Fruit fly (Drosophila melanogaster): ENCODE measurements around the gene Pka-R1.

Pka-R1 gene

DNA sequence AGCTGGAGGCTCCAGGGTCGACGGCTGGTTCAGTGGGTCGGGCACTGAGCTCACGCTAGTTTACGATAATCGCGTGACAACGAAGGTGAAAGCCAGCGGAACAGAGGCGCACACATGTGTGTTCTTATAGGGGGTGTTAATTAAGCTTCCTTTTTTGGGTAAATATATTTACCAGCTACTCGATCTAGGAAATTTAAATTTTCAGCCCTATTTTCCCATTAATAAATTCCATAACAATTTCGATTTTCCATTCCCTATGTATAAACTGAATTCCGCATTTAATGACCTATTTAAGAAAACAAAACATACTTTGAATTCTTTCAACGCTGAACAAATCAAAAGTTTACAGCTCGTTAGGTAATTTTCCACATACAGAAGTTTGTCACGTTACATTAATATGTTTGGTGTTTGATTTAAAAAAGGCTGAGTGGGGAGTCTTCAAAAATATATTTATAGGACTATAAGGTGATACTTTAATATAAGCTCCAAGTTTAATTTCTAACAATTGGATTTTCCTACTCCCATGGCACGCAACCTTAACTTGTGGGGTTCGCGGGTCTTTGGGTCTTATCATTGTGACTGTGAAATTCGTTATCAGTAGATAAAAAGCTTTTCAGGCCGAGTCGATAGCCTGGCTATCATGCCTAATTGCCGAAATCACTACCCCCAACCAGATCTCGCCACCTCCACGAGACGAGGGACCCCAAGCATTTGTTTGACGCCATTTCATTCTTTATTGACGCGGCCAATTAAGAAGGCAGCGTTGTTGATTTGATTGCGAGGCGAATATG, 21.3 kb downstream of the Pka-R1 start, which contains the start of gene CG13255 (continued):
- TF ChIP-seq CG34406 (GFP tag; optimal IDR thresholded peaks at IDR 0.05) (no peak), Eip93F (GFP tag; optimal IDR thresholded peaks at IDR 0.05) (peak; percentile 18), CG31627 (GFP tag; optimal IDR thresholded peaks at IDR 0.05) (peak; percentile 34), CG9139 (GFP tag; optimal IDR thresholded peaks at IDR 0.05) (no peak)

DNA sequence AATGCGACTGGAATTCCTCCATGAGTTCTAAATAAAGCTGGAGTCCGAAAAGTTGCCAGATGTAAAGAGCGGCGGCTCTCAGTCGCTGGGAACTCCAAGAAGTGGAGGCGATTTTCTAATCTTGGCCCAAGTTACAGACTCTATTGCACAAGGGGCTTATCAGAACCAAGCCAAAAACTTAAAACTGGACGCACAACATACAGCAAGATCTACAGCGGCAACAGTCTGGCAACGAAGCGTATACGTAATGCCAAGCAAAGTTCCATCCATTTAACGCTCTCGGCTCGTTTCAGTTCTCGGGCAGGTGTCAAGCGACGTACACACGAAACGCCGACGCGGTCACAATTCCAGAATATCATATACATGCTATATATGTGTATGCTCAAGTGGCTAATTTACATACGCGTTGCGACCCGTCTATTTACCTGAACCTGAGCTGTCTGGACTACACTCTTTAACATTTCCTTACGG, 21.9 kb downstream of the Pka-R1 start:
- TF ChIP-seq lz (GFP tag; optimal IDR thresholded peaks at IDR 0.05) (no peak), vri (GFP tag; optimal IDR thresholded peaks at IDR 0.05) (peak; percentile 55), pdm3 (GFP tag; optimal IDR thresholded peaks at IDR 0.05) (no peak)

DNA sequence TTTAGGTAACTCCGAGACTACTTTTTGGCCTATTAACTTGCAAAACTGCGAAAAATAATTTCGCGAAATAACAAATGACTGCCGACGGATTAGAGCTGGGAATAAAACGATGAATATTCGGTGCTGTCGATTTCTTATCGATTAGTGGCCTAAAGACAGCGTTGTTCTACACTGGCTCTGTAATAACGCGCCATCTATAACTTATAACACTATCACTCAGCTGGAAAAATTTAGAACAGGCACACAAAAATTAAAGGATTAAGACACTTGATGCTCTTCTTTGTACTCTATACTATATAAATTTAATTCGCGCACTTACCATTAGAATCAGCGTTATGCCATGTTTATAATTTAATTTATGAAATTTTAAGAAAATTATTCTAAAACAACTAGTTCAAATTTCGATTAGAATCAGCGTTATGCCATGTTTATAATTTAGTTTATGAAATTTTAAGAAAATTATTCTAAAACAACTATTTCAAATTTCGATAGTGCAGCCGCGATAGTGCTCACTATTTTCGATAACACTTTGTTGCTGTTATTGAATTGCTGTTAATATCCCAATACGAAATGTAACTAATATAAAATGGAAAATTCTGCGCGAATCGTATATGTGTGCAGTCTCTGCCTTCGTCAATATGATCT, 25.7 kb downstream of the Pka-R1 start, which contains the start of the genes CSN3 and CG11456:
TSS of gene CSN3 (minus strand) at position 112 of the 645 bp plus-strand sequence.
TSS of gene CG11456 (plus strand) at position 523 of the 645 bp plus-strand sequence.
- TF ChIP-seq vri (GFP tag; optimal IDR thresholded peaks at IDR 0.05) (no peak), CG6276 (GFP tag; optimal IDR thresholded peaks at IDR 0.05) (no peak), CG16779 (tag; optimal IDR thresholded peaks at IDR 0.05) (no peak), CG3919 (GFP tag; optimal IDR thresholded peaks at IDR 0.05) (no peak), spab (GFP tag; optimal IDR thresholded peaks at IDR 0.05) (no peak), CG3032 (tag; optimal IDR thresholded peaks at IDR 0.05) (no peak), CG8319 (GFP tag; optimal IDR thresholded peaks at IDR 0.05) (no peak), Eip93F (GFP tag; optimal IDR thresholded peaks at IDR 0.05) (no peak), CG11294 (GFP tag; IDR thresholded peaks at IDR 0.05) (no peak), fkh (GFP tag; optimal IDR thresholded peaks at IDR 0.05) (no peak), pdm3 (GFP tag; optimal IDR thresholded peaks at IDR 0.05) (no peak), dac (GFP tag; optimal IDR thresholded peaks at IDR 0.05) (no peak), CG8119 (GFP tag; IDR thresholded peaks at IDR 0.05) (no peak), Sox102F (GFP tag; optimal IDR thresholded peaks at IDR 0.05) (no peak), CG7368 (GFP tag; optimal IDR thresholded peaks at IDR 0.05) (no peak), Ets96B (tag; optimal IDR thresholded peaks at IDR 0.05) (no peak), Eip78C (GFP tag) (no peak), CG9139 (GFP tag; optimal IDR thresholded peaks at IDR 0.05) (no peak), fd85E (GFP tag; optimal IDR thresholded peaks at IDR 0.05) (no peak), acj6 (GFP tag; optimal IDR thresholded peaks at IDR 0.05) (no peak), ss (GFP tag; optimal IDR thresholded peaks at IDR 0.05) (no peak), CG15336 (GFP tag; IDR thresholded peaks at IDR 0.05) (no peak), Hr38 (GFP tag; optimal IDR thresholded peaks at IDR 0.05) (no peak), Met (GFP tag; optimal IDR thresholded peaks at IDR 0.05) (no peak), Sox14 (GFP tag; optimal IDR thresholded peaks at IDR 0.05) (peak; percentile 37), lz (GFP tag; optimal IDR thresholded peaks at IDR 0.05) (peak; percentile 44), CG11902 (GFP tag; optimal IDR thresholded peaks at IDR 0.05) (no peak), Hr39 (GFP tag; optimal IDR thresholded peaks at IDR 0.05) (no peak), CG6792 (GFP tag; optimal IDR thresholded peaks at IDR 0.05) (peak; percentile 2), Sox15 (GFP tag; optimal IDR thresholded peaks at IDR 0.05) (no peak), CG6163 (GFP tag; IDR thresholded peaks at IDR 0.05) (no peak), Ets21C (GFP tag; optimal IDR thresholded peaks at IDR 0.05) (no peak), CG6808 (GFP tag; optimal IDR thresholded peaks at IDR 0.05) (peak; percentile 58), dsx (GFP tag; optimal IDR thresholded peaks at IDR 0.05; ENCODE audit: poor library complexity, severe bottlenecking) (no peak), Eip75B (GFP tag; optimal IDR thresholded peaks at IDR 0.05) (no peak), CG32006 (GFP tag; optimal IDR thresholded peaks at IDR 0.05) (no peak), CG8632 (GFP tag; optimal IDR thresholded peaks at IDR 0.05) (no peak), CG10631 (GFP tag; optimal IDR thresholded peaks at IDR 0.05) (no peak), cyc (GFP tag; optimal IDR thresholded peaks at IDR 0.05) (peak; percentile 53), Hr4 (GFP tag; optimal IDR thresholded peaks at IDR 0.05) (no peak), OdsH (GFP tag; optimal IDR thresholded peaks at IDR 0.05) (no peak), Blimp-1 (GFP tag; optimal IDR thresholded peaks at IDR 0.05) (no peak), CG6854 (GFP tag; optimal IDR thresholded peaks at IDR 0.05) (no peak)
